Fruit fly (Drosophila melanogaster) whole organism, prepupa: Measurements from ENCODE around the gene CG14374.

ENCODE experiments used
- CG11902 ChIP-seq: fragments of 200-800 bp; sonication (Bioruptor generic); optimal IDR thresholded peaks from 3 replicates; lab custom pipeline; 2016; ENCODE audit warnings: missing biosample characterization, missing genetic modification characterization
- CG1621 ChIP-seq: fragments of 200-800 bp; sonication (Bioruptor generic); optimal IDR thresholded peaks from 3 replicates; lab custom pipeline; 2018; ENCODE audit warnings: missing biosample characterization, mild to moderate bottlenecking, missing genetic modification characterization
- CG32006 ChIP-seq: fragments of 200-800 bp; sonication (Bioruptor generic); optimal IDR thresholded peaks from 3 replicates; lab custom pipeline; 2017; ENCODE audit warnings: missing biosample characterization, mild to moderate bottlenecking, missing genetic modification characterization
- CG34406 ChIP-seq: fragments of 200-800 bp; sonication (Bioruptor generic); optimal IDR thresholded peaks from 3 replicates; lab custom pipeline; 2016; ENCODE audit warnings: missing biosample characterization, missing genetic modification characterization
- CG6808 ChIP-seq: fragments of 200-800 bp; sonication (Bioruptor generic); optimal IDR thresholded peaks from 3 replicates; lab custom pipeline; 2017; ENCODE audit warnings: missing biosample characterization, missing genetic modification characterization, mild to moderate bottlenecking, moderate library complexity, missing genetic modification reagents
- Eip93F ChIP-seq: fragments of 200-800 bp; sonication (Bioruptor generic); optimal IDR thresholded peaks from 2 replicates; lab custom pipeline; 2016; ENCODE audit warnings: missing biosample characterization, mild to moderate bottlenecking, missing genetic modification characterization
- Ets96B ChIP-seq: fragments of 200-800 bp; optimal IDR thresholded peaks from 2 replicates; lab custom pipeline; 2019; ENCODE audit warnings: missing biosample characterization, mild to moderate bottlenecking, missing genetic modification characterization, moderate library complexity
- Hr39 ChIP-seq: fragments of 200-800 bp; sonication (Bioruptor generic); optimal IDR thresholded peaks from 2 replicates; lab custom pipeline; 2016; ENCODE audit warnings: missing biosample characterization, missing genetic modification characterization
- OdsH ChIP-seq: fragments of 200-800 bp; sonication (Bioruptor generic); optimal IDR thresholded peaks from 3 replicates; lab custom pipeline; 2016; ENCODE audit warnings: missing biosample characterization, missing genetic modification characterization
- fkh ChIP-seq: fragments of 200-800 bp; sonication (Bioruptor generic); optimal IDR thresholded peaks from 3 replicates; lab custom pipeline; 2017; ENCODE audit warnings: missing biosample characterization, mild to moderate bottlenecking, missing genetic modification characterization, moderate library complexity
- net ChIP-seq: fragments of 200-800 bp; sonication (Bioruptor generic); optimal IDR thresholded peaks from 3 replicates; lab custom pipeline; 2016; ENCODE audit warnings: missing biosample characterization, missing genetic modification characterization
- topi ChIP-seq: fragments of 200-800 bp; sonication (Bioruptor generic); optimal IDR thresholded peaks from 3 replicates; lab custom pipeline; 2016; ENCODE audit warnings: missing biosample characterization, missing genetic modification characterization

dm6 chr3R:13446489-13446888, 49.5 kb upstream of the CG14374 start:
- TF ChIP-seq OdsH (GFP tag; lab: Kevin White, UChicago) = no peak
- TF ChIP-seq Eip93F (GFP tag; lab: Kevin White, UChicago) = no peak
- TF ChIP-seq topi (GFP tag; lab: Kevin White, UChicago) = no peak
- TF ChIP-seq CG32006 (GFP tag; lab: Kevin White, UChicago) = peak; percentile 14
- TF ChIP-seq CG34406 (GFP tag; lab: Kevin White, UChicago) = no peak
- TF ChIP-seq Ets96B = no peak
- no peak for TF ChIP-seq CG1621 (tag; lab: Kevin White, UChicago)
- TF ChIP-seq net (GFP tag; lab: Kevin White, UChicago) = no peak
- TF ChIP-seq fkh (GFP tag; lab: Kevin White, UChicago) = no peak
- TF ChIP-seq CG11902 = no peak
- TF ChIP-seq Hr39 (GFP tag; lab: Kevin White, UChicago) = no peak
- no peak for TF ChIP-seq CG6808 (GFP tag; lab: Kevin White, UChicago)
